Worm (Caenorhabditis elegans) whole organism, late embryonic: ENCODE data around the gene ife-2.

Experiments
- C08G9.2 ChIP-seq: sonication (generic microtip); optimal IDR thresholded peaks from 2 replicates; lab custom pipeline; 2016; ENCODE audit warnings: mild to moderate bottlenecking, missing genetic modification characterization, moderate library complexity, missing compliant biosample characterization
- C38D4.7 ChIP-seq: fragments of 200-800 bp; sonication (Bioruptor generic); optimal IDR thresholded peaks from 2 replicates; lab custom pipeline; 2018; ENCODE audit warnings: mild to moderate bottlenecking, missing genetic modification characterization, moderate library complexity, missing compliant biosample characterization
- K02D7.2 ChIP-seq: sonication (generic microtip); optimal IDR thresholded peaks from 2 replicates; lab custom pipeline; 2017; ENCODE audit warnings: mild to moderate bottlenecking, missing genetic modification characterization, missing compliant biosample characterization
- T23F11.4 ChIP-seq: fragments of 200-800 bp; sonication (Bioruptor generic); optimal IDR thresholded peaks from 2 replicates; lab custom pipeline; 2018; ENCODE audit warnings: mild to moderate bottlenecking, missing genetic modification characterization, missing compliant biosample characterization
- Y22D7AL.16 ChIP-seq: sonication (generic microtip); optimal IDR thresholded peaks from 2 replicates; lab custom pipeline; 2016; ENCODE audit warnings: missing genetic modification characterization, missing compliant biosample characterization
- ahr-1 ChIP-seq: sonication (generic microtip); optimal IDR thresholded peaks from 2 replicates; lab custom pipeline; 2016; ENCODE audit warnings: missing genetic modification characterization, missing compliant biosample characterization
- ama-1 ChIP-seq: fragments of 150-350 bp; optimal IDR thresholded peaks from 2 replicates; lab custom pipeline; 2014
- ceh-18 ChIP-seq: sonication (generic microtip); optimal IDR thresholded peaks from 2 replicates; lab custom pipeline; 2016; ENCODE audit warnings: missing genetic modification characterization, missing compliant biosample characterization
- ceh-2 ChIP-seq: sonication (generic microtip); optimal IDR thresholded peaks from 2 replicates; lab custom pipeline; 2016; ENCODE audit warnings: missing genotype, missing genetic modification characterization, missing compliant biosample characterization
- ceh-22 ChIP-seq: sonication (generic microtip); optimal IDR thresholded peaks from 2 replicates; lab custom pipeline; 2017; ENCODE audit warnings: missing biosample characterization, missing genetic modification characterization
- ceh-31 ChIP-seq: sonication (generic microtip); optimal IDR thresholded peaks from 2 replicates; lab custom pipeline; 2016; ENCODE audit warnings: missing genetic modification characterization, missing compliant biosample characterization
- ceh-34 ChIP-seq: sonication (generic microtip); optimal IDR thresholded peaks from 2 replicates; lab custom pipeline; 2016; ENCODE audit warnings: mild to moderate bottlenecking, missing genetic modification characterization, missing compliant biosample characterization
- che-1 ChIP-seq: sonication (generic microtip); optimal IDR thresholded peaks from 2 replicates; lab custom pipeline; 2016; ENCODE audit warnings: mild to moderate bottlenecking, missing genetic modification characterization, missing compliant biosample characterization
- dmd-4 ChIP-seq: sonication (generic microtip); optimal IDR thresholded peaks from 2 replicates; lab custom pipeline; 2016; ENCODE audit warnings: borderline replicate concordance, missing genetic modification characterization, missing compliant biosample characterization
- dve-1 ChIP-seq: sonication (generic microtip); optimal IDR thresholded peaks from 2 replicates; lab custom pipeline; 2017; ENCODE audit warnings: antibody characterized with exemption, mild to moderate bottlenecking, missing genetic modification characterization, missing compliant biosample characterization
- elt-2 ChIP-seq: sonication (generic microtip); optimal IDR thresholded peaks from 2 replicates; lab custom pipeline; 2016; ENCODE audit warnings: missing genetic modification reagents, missing genetic modification characterization, missing compliant biosample characterization
- elt-4 ChIP-seq: sonication (generic microtip); optimal IDR thresholded peaks from 2 replicates; lab custom pipeline; 2016; ENCODE audit warnings: missing genetic modification characterization, missing compliant biosample characterization
- fax-1 ChIP-seq: sonication (generic microtip); optimal IDR thresholded peaks from 2 replicates; lab custom pipeline; 2016; ENCODE audit warnings: missing genotype, missing genetic modification characterization, missing compliant biosample characterization
- fkh-10 ChIP-seq: fragments of 150-350 bp; optimal IDR thresholded peaks from 2 replicates; lab custom pipeline; 2014; ENCODE audit warnings: missing biosample characterization, missing genetic modification reagents, missing genetic modification characterization
- hlh-15 ChIP-seq: sonication (generic microtip); optimal IDR thresholded peaks from 2 replicates; lab custom pipeline; 2016; ENCODE audit warnings: missing genetic modification characterization, missing compliant biosample characterization
- hlh-6 ChIP-seq: sonication (generic microtip); optimal IDR thresholded peaks from 2 replicates; lab custom pipeline; 2016; ENCODE audit warnings: missing genotype, missing genetic modification characterization, missing compliant biosample characterization
- hlh-8 ChIP-seq: sonication (generic microtip); optimal IDR thresholded peaks from 2 replicates; lab custom pipeline; 2016; ENCODE audit warnings: missing genotype, missing genetic modification characterization, missing compliant biosample characterization
- lim-6 ChIP-seq: sonication (generic microtip); optimal IDR thresholded peaks from 2 replicates; lab custom pipeline; 2016; ENCODE audit warnings: missing genetic modification characterization, missing compliant biosample characterization
- lin-11 ChIP-seq: fragments of 200-800 bp; sonication (Bioruptor generic); optimal IDR thresholded peaks from 2 replicates; lab custom pipeline; 2018; ENCODE audit warnings: mild to moderate bottlenecking, missing genetic modification characterization, missing compliant biosample characterization
- madf-2 ChIP-seq: sonication (generic microtip); optimal IDR thresholded peaks from 2 replicates; lab custom pipeline; 2017; ENCODE audit warnings: missing genetic modification characterization, missing compliant biosample characterization
- pha-2 ChIP-seq: sonication (generic microtip); optimal IDR thresholded peaks from 2 replicates; lab custom pipeline; 2017; ENCODE audit warnings: mild to moderate bottlenecking, missing genetic modification characterization, missing compliant biosample characterization
- pha-4 ChIP-seq: fragments of 150-350 bp; optimal IDR thresholded peaks from 2 replicates; lab custom pipeline; 2018; ENCODE audit warnings: missing biosample characterization, missing genetic modification reagents, missing genetic modification characterization
- pqm-1 ChIP-seq: sonication (generic microtip); optimal IDR thresholded peaks from 2 replicates; lab custom pipeline; 2016; ENCODE audit warnings: missing genetic modification characterization, missing compliant biosample characterization
- pros-1 ChIP-seq: fragments of 150-350 bp; optimal IDR thresholded peaks from 2 replicates; lab custom pipeline; 2014; ENCODE audit warnings: missing biosample characterization, missing genetic modification reagents, missing genetic modification characterization
- rnt-1 ChIP-seq: sonication (generic microtip); optimal IDR thresholded peaks from 2 replicates; lab custom pipeline; 2016; ENCODE audit warnings: missing genetic modification characterization, missing compliant biosample characterization
- sdc-2 ChIP-seq: sonication (generic microtip); optimal IDR thresholded peaks from 2 replicates; lab custom pipeline; 2016; ENCODE audit warnings: missing genotype, missing genetic modification characterization, missing compliant biosample characterization
- sox-2 ChIP-seq: fragments of 200-800 bp; sonication (Bioruptor generic); IDR thresholded peaks from 2 replicates; pipeline ENCODE4 v1.3.6; 2022; ENCODE audit warnings: missing genetic modification reagents, missing genetic modification characterization, missing compliant biosample characterization
- unc-3 ChIP-seq, 2 experiments: fragments of 200-800 bp in 1 of 2; sonication (Bioruptor generic) in 1 of 2; sonication (generic microtip) in 1 of 2; conservative IDR thresholded peaks in 1 of 2; optimal IDR thresholded peaks in 1 of 2; 2 replicates each; pipeline versions ENCODE4 v1.3.6 to Lab custom; 2016 to 2022; ENCODE audit warnings: missing compliant biosample characterization in 2 of 2, missing genetic modification characterization in 2 of 2, missing genetic modification reagents in 1 of 2
- unc-42 ChIP-seq: sonication (generic microtip); optimal IDR thresholded peaks from 2 replicates; lab custom pipeline; 2016; ENCODE audit warnings: missing genotype, missing genetic modification characterization, missing compliant biosample characterization
- unc-55 ChIP-seq: sonication (generic microtip); optimal IDR thresholded peaks from 2 replicates; lab custom pipeline; 2017; ENCODE audit warnings: missing biosample characterization, missing genetic modification reagents, missing genetic modification characterization
- unc-86 ChIP-seq: sonication (generic microtip); optimal IDR thresholded peaks from 2 replicates; lab custom pipeline; 2016; ENCODE audit warnings: missing genetic modification characterization, missing compliant biosample characterization
- zip-5 ChIP-seq: sonication (generic microtip); optimal IDR thresholded peaks from 2 replicates; lab custom pipeline; 2016; ENCODE audit warnings: missing genetic modification characterization, missing compliant biosample characterization

The ife-2 gene

DNA sequence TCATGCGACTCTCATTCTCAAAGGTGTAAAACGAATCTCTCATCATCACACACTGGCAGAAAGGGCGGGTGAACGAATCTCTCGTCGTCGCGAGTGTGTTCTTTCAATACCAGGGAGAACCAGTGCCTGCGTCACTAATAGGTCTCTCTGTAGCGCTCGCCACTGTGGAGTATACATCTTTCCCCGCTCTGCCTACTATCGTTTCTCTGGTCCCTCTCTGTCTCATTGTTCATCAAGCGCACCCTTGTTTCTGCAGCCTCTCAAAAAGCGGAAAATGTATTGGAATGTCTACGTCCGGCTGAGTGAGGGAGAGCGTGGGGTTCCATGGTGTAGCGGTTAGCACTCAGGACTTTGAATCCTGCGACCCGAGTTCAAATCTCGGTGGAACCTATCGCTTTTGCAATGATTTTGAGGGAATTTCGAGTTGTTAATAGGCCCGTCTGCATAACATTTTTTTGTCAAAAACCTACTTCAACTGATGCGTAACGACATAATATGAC, 27.6 kb upstream of the ife-2 start (continued):
- peak; percentile 56; the same call in 1 of the 2 replicates for TF ChIP-seq sox-2
- peak; percentile 79 for TF ChIP-seq hlh-8 (tag; lab: Kevin White, UChicago)
- TF ChIP-seq fax-1 (tag; lab: Kevin White, UChicago) = peak; percentile 81
- peak; percentile 75 for TF ChIP-seq Y22D7AL.16 (tag; lab: Kevin White, UChicago)
- peak; percentile 76 for TF ChIP-seq unc-42 (tag; lab: Kevin White, UChicago)
- peak; percentile 93 for TF ChIP-seq elt-2 (tag; lab: Kevin White, UChicago)
- peak; percentile 35 for TF ChIP-seq pqm-1 (tag; lab: Kevin White, UChicago)
- peak; percentile 55 for TF ChIP-seq zip-5 (tag; lab: Kevin White, UChicago)
- TF ChIP-seq C38D4.7 (GFP tag; lab: Kevin White, UChicago) = peak; percentile 84
- peak; percentile 96 for TF ChIP-seq ceh-18
- peak; percentile 77 for TF ChIP-seq T23F11.4 (GFP tag; lab: Kevin White, UChicago)
- TF ChIP-seq dmd-4 (tag; lab: Kevin White, UChicago) = peak; percentile 87
- peak; percentile 87 for TF ChIP-seq unc-86 (tag; lab: Kevin White, UChicago)
- peak; percentile 67 for TF ChIP-seq ahr-1 (tag; lab: Kevin White, UChicago)
- peak; percentile 91 for TF ChIP-seq rnt-1 (tag; lab: Kevin White, UChicago)
- peak; percentile 73 for TF ChIP-seq dve-1 (tag; lab: Kevin White, UChicago)
- peak; percentile 59 for TF ChIP-seq K02D7.2 (tag; lab: Kevin White, UChicago)
- peak; percentile 85 for TF ChIP-seq C08G9.2
- peak; percentile 83 for TF ChIP-seq ceh-2 (tag; lab: Kevin White, UChicago)
- TF ChIP-seq elt-4 (tag; lab: Kevin White, UChicago) = no peak
- peak; percentile 85 for TF ChIP-seq ceh-22 (tag; lab: Kevin White, UChicago)
- TF ChIP-seq pha-2 (tag; lab: Kevin White, UChicago) = peak; percentile 89
- TF ChIP-seq unc-3 (GFP tag; conservative IDR thresholded peaks at IDR 0.05; lab: Robert Waterston, UW) = peak; percentile 86
- TF ChIP-seq unc-3 (tag; optimal IDR thresholded peaks at IDR 0.05; lab: Kevin White, UChicago) = peak; percentile 75
- peak; percentile 84 for TF ChIP-seq lin-11 (tag; lab: Kevin White, UChicago)

DNA sequence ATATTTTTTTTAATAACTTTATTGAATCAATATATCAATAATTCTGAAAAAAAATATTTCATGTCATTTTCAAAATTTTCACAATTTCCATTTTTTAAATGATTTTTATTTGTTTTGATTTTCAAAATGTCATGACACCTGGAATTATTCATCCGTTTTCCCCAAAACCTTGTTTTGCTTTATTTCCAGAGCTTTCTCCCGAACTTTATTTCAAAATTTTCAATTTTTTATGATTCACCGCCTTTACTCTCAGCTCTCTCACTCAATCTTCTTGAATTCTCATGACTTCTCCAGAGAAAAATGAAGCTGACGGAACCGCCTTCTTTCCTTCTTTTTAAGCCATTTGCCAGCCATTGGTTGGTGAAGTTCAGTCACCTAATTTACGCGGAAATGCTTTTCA, 22.1 kb upstream of the ife-2 start, which contains the start of gene R04A9.1:
TSS of gene R04A9.1 (plus strand) at position 301 of the 400 bp plus-strand sequence.
- TF ChIP-seq ceh-22 (tag; lab: Kevin White, UChicago) = no peak
- no peak for TF ChIP-seq fkh-10 (GFP tag; lab: Kevin White, UChicago)
- TF ChIP-seq K02D7.2 (tag; lab: Kevin White, UChicago) = no peak

DNA sequence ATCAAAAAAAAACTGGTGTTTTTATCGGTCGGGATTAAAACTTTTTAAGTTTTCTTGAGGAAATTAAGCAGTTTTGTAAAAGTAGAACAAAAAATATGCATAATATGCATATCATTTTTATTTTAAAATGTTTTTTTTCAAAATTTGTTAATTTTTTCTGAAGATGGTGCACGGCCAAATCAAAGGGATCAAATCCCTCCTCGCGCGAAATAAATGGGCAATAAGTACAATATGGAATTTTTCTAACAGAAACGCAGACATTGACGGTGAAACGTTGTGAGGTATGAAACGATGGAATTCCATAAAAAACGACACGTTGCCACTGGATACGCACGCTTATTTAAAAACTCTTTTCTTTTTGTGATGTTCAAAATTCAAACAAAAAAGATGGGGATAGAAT, 20.4 kb upstream of the ife-2 start:
- TF ChIP-seq sdc-2 (tag; lab: Kevin White, UChicago) (peak; percentile 91), pha-4 (tag; lab: Kevin White, UChicago) (no peak)

DNA sequence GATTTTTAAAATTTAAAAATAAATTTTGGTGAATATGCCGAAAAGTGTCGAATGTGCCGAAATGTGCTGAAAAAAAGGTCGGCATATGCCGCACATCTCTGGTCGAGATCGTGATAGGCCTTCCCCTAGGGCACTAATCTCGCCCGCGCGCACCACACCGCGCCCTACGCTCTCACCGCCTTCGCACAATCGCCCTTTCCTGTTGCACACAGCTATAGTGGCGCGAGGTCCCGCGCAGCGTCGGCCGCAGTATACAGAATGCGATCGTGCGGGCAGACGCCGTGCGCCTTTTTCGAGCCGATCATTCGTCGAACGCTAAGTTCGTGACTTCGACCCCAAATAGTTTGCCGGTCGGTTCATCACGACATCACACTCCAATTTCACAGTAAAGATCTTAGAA, 17.0 kb upstream of the ife-2 start:
- TF ChIP-seq ceh-34 (no peak), madf-2 (no peak), pha-4 (tag; lab: Kevin White, UChicago) (no peak), ceh-31 (no peak), elt-2 (tag; lab: Kevin White, UChicago) (no peak), lin-11 (tag; lab: Kevin White, UChicago) (no peak), hlh-15 (no peak), ceh-22 (tag; lab: Kevin White, UChicago) (no peak), hlh-8 (tag; lab: Kevin White, UChicago) (no peak), pros-1 (tag; lab: Kevin White, UChicago) (no peak)

DNA sequence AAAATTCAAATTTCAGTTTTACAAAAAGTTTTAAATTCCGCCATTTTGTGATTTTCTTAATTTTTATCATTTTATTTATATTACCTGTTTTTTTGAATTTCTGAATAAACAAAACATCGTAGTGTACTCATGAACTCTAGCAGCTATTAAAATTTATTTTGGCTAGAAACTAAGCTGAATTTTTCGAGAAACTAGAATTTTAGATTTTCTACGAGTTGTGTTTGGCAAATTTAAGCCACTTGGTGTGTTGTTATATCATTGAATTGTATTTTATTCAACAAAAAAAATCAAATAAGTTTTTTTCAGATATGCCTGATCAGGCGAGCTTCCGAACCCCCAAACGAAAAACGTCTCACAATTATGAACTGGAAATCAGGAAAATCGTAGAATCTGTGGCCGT, 14.8 kb upstream of the ife-2 start, which contains the start of gene R04A9.6:
TSS of gene R04A9.6 (plus strand) at position 301 of the 400 bp plus-strand sequence.
- TF ChIP-seq unc-3 (GFP tag; conservative IDR thresholded peaks at IDR 0.05; lab: Robert Waterston, UW) (no peak), unc-3 (tag; optimal IDR thresholded peaks at IDR 0.05; lab: Kevin White, UChicago) (no peak), unc-55 (GFP tag; lab: Kevin White, UChicago) (no peak), lim-6 (tag; lab: Kevin White, UChicago) (no peak), T23F11.4 (GFP tag; lab: Kevin White, UChicago) (no peak), ceh-2 (tag; lab: Kevin White, UChicago) (no peak), che-1 (tag; lab: Kevin White, UChicago) (no peak), ama-1 (lab: Kevin White, UChicago) (no peak), ceh-22 (tag; lab: Kevin White, UChicago) (no peak), hlh-6 (tag; lab: Kevin White, UChicago) (no peak)
